Worm (Caenorhabditis elegans): Measurements from ENCODE around the gene lec-6.

- no peak for TF ChIP-seq pag-3 (tag; optimal IDR thresholded peaks at IDR 0.05; ENCODE audit: borderline replicate concordance)
- TF ChIP-seq C38D4.7 (GFP tag; optimal IDR thresholded peaks at IDR 0.05) = no peak
Measured at ce11 chrIII:626091-626490, 25.9 kb upstream of the lec-6 start.
